Fruit fly (Drosophila melanogaster) whole organism, larva: ENCODE results near the gene woc.

ENCODE experiments used
- noc ChIP-seq: fragments of 200-800 bp; sonication (Bioruptor generic); optimal IDR thresholded peaks from 3 replicates; lab custom pipeline; 2019; ENCODE audit warnings: missing biosample characterization, mild to moderate bottlenecking, missing genetic modification characterization, moderate library complexity

woc gene

DNA sequence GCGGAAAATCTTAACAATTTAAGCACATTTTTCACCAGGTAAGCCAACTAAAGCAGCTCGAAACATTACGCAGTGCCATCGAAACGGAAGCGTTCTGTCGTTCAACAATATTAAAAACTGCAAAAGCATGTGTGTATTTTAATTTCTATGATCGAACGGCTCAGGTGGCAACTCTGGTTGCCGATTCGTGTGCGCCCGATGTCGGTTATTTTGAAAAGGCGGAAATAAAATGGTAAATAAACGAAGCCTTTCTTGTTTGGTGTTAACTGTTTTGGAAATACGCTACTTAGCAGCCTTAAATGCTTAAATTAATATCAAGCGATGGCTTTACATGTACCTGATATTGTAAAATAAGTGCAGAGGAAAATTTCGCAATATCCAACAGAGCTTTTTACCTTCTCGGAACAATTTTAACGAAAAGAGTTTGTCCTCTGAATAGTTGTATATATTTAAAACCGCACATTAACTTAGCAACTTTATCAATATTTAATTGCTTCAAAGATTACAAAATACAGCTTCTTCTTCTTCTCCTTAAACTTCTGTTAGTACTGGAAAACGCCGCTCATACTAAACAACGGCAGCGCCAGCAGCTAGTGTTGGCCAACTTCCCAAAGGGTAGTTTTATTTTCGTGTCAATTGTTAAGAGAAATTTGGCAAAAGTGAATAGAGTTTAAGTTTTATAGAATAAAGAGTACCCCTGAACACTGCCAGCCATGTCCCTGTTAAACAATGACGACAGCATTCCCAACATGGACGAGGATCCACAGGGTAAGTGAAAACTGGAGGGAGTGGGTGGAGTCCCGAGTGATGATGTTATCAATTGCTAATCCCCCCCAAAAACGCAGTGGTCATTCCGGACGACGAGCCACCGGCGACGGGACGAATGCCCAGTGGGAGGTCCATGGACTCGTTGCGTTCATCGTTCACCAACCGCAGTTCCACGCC lies 9.5 kb upstream of the woc start, which contains the start of gene CG5934:
Gene CG5934, plus strand, starts transcription at position 588 of the 945 bp plus-strand sequence.
- peak; percentile 14 for TF ChIP-seq noc (tag; lab: Kevin White, UChicago)

dm6 chr3R:27272233-27272632 lies 8.4 kb upstream of the woc start:
- TF ChIP-seq noc (tag; lab: Kevin White, UChicago), result no peak

DNA sequence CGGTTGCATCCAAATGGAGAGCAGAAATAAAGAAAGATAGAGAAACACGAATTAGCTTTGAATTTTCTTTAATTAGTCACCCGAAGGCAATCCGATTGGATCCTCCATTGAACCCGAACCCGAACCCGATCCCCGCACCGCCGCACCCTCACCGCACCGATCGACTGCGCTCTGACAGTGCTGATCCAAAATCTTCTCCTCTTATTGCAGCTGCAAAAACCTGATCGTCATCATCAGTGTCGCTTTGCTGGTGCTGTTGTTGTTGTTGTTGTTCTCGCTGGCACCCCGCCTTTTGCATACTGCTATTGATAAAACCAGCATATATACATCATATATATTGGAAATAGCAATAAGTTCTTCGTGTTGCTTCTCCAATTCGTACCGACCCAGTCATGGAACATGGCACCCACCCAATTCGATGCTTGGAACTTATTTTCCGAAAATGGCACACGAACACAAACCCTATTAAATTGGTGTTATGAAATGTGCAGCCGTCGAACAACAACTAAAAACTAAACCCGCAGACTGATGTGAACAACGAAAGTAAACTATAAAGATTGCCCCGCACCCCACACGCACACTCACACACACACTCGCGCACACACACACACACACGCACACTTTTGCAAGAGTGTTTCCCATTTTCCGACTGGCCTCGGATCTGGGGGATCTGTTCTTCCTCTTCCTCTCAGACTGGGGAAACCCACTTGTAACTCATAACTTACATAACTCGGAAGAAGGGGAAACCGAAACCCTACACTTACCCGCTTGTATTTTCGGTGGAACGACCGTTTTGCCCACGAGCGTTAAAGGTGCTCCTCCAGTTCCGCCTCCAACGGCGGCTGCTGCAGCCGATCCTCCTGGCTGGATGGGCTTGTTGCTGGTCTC lies 6.8 kb upstream of the woc start:
- TF ChIP-seq noc (tag; lab: Kevin White, UChicago), result no peak

dm6 chr3R:27265330-27265729 lies 1.5 kb upstream of the woc start, which contains the start of the genes CG14262 and CG14260:
TSS of gene CG14262 (minus strand) at chr3R:27265430.
TSS of gene CG14260 (plus strand) at chr3R:27265457.
- TF ChIP-seq noc (tag; lab: Kevin White, UChicago), result no peak

DNA sequence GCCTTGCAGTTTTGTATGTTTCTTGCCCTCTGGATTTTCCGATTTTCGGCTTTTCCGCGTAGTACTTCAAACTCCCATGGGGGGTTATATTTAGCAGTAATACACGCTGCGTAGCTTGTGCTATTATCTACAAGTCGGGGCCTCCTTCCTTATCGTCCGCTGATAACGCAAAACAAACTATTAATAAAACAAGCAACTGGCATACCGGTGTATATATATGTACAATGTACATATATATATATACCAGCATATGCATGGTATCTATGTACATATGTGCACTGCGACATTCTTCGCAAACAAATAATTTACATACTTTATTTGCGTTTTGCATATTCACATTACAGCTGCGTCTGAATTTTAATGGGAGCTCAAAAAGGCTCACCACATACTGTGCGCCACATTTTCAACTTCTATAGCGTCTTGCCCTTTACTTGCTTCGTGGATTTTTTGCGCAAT lies 9.9 kb downstream of the woc start:
- no peak for TF ChIP-seq noc (tag; lab: Kevin White, UChicago)

dm6 chr3R:27253136-27253920 lies 10.5 kb downstream of the woc start, which contains the start of gene pll:
TSS of gene pll (minus strand) at chr3R:27253182.
- TF ChIP-seq noc (tag; lab: Kevin White, UChicago), result peak; percentile 54

DNA sequence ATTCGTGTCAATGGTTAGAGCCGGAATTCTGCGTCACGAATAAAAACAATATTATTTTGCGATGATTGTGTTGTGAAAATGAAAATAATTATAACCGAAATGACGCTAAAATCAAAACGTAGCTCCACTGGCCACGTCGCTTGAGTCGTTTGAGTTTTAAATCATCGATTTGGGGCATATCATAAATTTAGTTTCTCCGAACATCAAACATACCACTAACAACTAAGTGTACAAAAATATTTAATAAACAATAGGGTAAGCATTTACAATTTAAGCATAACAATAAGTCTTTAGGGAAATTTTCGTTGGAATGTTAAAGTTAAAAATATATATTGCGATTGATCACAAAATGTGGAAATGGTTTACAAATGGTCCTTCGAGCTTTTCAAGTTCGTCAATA lies 12.9 kb downstream of the woc start, which contains the start of the genes TTLL6B and TfIIA-L:
Gene TTLL6B, minus strand, starts transcription at position 101 of the 400 bp plus-strand sequence.
Gene TfIIA-L, plus strand, starts transcription at position 206 of the 400 bp plus-strand sequence.
- no peak for TF ChIP-seq noc (tag; lab: Kevin White, UChicago)

- no peak for TF ChIP-seq noc (tag; lab: Kevin White, UChicago)
Measured at dm6 chr3R:27247892-27248291, 16.0 kb downstream of the woc start, which contains the start of gene CG5984. TSS of gene CG5984 (minus strand) at chr3R:27247992.

dm6 chr3R:27246264-27246663 lies 17.6 kb downstream of the woc start:
- TF ChIP-seq noc (tag; lab: Kevin White, UChicago), result peak; percentile 90

DNA sequence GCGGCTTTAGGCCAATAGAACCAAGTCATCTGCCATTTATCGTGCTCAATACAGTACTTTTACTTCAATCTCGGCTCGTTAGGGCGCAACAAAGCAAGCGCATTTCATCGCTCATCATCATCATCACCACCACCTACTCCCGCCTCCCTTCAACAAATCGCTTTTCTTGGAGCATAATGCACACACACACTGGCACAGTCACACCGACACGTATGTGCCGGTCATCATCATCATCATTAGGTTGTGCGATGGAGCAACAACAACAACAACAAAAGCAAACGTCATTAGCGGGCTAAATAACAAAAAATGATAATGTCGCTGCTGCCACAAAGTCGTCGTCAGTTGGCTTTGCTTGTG lies 18.5 kb downstream of the woc start:
- TF ChIP-seq noc (tag; lab: Kevin White, UChicago), result no peak

- TF ChIP-seq noc (tag; lab: Kevin White, UChicago), result no peak
Measured at dm6 chr3R:27244742-27245400, 19.0 kb downstream of the woc start, which contains the start of gene CG18766. TSS of gene CG18766 (minus strand) at chr3R:27245249.

DNA sequence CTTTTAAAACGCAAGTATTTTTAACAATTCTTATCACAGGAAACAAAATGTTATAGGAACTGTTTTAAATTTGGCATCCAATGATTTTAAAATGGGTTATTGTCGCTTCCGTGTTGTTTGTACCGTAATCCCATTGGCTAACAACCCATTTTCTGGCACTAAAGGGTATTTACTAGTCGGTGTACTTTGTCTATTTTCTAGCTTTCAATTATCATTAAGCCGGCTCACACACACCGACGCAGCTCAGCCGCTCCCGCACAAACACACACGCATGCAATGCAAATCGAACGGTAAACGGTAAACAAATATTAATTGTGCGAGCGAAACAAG lies 19.5 kb downstream of the woc start:
- no peak for TF ChIP-seq noc (tag; lab: Kevin White, UChicago)

DNA sequence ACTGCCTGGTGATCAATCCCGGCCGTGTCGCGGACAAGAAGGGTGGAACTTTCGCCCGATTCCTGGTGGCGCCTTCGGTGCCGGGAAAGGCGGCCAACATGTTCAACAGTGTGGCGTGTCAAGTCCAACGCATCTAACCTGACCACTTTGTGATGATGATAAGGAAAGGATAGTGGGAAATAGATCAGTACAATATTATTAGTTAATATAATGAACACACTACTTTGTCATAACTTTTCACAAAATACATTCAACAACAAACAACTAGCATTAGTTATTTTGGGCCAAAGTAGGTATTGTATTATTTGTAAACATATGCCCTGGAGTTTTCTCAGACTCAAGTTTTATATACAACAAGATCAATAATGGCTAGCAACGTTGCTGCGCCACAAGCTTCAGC lies 22.9 kb downstream of the woc start, which contains the start of gene CG17991:
Gene CG17991, plus strand, starts transcription at position 301 of the 400 bp plus-strand sequence.
- TF ChIP-seq noc (tag; lab: Kevin White, UChicago), result no peak
